Fruit fly (Drosophila melanogaster): ENCODE data around the gene Naa40.
A peak's percentile ranks its signal among the peaks of the same experiment; 100 is the strongest.

The Naa40 gene

dm6 chr3R:29690539-29690852 lies 34.3 kb downstream of the Naa40 start (continued):
- TF ChIP-seq esg (GFP tag; conservative IDR thresholded peaks at IDR 0.05) (0 out of 2 replicates have a peak, but pooled peaks have one; percentile 38), HmgZ (tag; optimal IDR thresholded peaks at IDR 0.05) (no peak), jumu (GFP tag; optimal IDR thresholded peaks at IDR 0.05) (no peak), CG2120 (GFP tag; optimal IDR thresholded peaks at IDR 0.05) (peak; percentile 0), psq (GFP tag; optimal IDR thresholded peaks at IDR 0.05) (no peak), CG2199 (GFP tag; IDR thresholded peaks at IDR 0.05) (no peak), CG7556 (GFP tag; optimal IDR thresholded peaks at IDR 0.05) (peak; percentile 46), Chrac-16 (GFP tag; optimal IDR thresholded peaks at IDR 0.05) (peak; percentile 0), Stat92E (GFP tag; optimal IDR thresholded peaks at IDR 0.05) (no peak), CG30020 (tag; optimal IDR thresholded peaks at IDR 0.05) (no peak), CG3065 (GFP tag; optimal IDR thresholded peaks at IDR 0.05) (no peak), CG2712 (tag; optimal IDR thresholded peaks at IDR 0.05) (peak; percentile 54), CTCF (GFP tag; optimal IDR thresholded peaks at IDR 0.05) (no peak), sd (tag; optimal IDR thresholded peaks at IDR 0.05) (no peak), CG10543 (GFP tag; optimal IDR thresholded peaks at IDR 0.05) (no peak), CG4282 (GFP tag; optimal IDR thresholded peaks at IDR 0.05) (no peak), pum (GFP tag; optimal IDR thresholded peaks at IDR 0.05) (no peak), mirr (GFP tag; optimal IDR thresholded peaks at IDR 0.05) (no peak), ato (GFP tag; IDR thresholded peaks at IDR 0.05; ENCODE audit: partially characterized antibody) (no peak), CG7745 (tag; optimal IDR thresholded peaks at IDR 0.05) (no peak), CG4328 (GFP tag; optimal IDR thresholded peaks at IDR 0.05) (no peak), Hey (tag; optimal IDR thresholded peaks at IDR 0.05) (no peak), tgo (GFP tag; IDR thresholded peaks at IDR 0.05) (peak; percentile 19; the same call in 1 of the 3 replicates), amos (GFP tag; IDR thresholded peaks at IDR 0.05; ENCODE audit: partially characterized antibody) (no peak), MTF-1 (GFP tag; optimal IDR thresholded peaks at IDR 0.05; ENCODE audit: borderline replicate concordance) (no peak), CG18619 (GFP tag; optimal IDR thresholded peaks at IDR 0.05) (no peak), salm (tag; optimal IDR thresholded peaks at IDR 0.05) (no peak), Sin3A (optimal IDR thresholded peaks at IDR 0.05) (no peak), CG13424 (tag; optimal IDR thresholded peaks at IDR 0.05) (peak; percentile 58), Dek (tag; optimal IDR thresholded peaks at IDR 0.05) (peak; percentile 14), dysf (GFP tag; IDR thresholded peaks at IDR 0.05) (peak; percentile 59), B-H1 (GFP tag; IDR thresholded peaks at IDR 0.05) (no peak), lmd (GFP tag; IDR thresholded peaks at IDR 0.05) (peak; percentile 39; the same call in 1 of the 2 replicates), CG6854 (GFP tag; optimal IDR thresholded peaks at IDR 0.05) (no peak), fru (optimal IDR thresholded peaks at IDR 0.05) (no peak), CG12391 (tag; optimal IDR thresholded peaks at IDR 0.05) (peak; percentile 61), Usf (GFP tag; optimal IDR thresholded peaks at IDR 0.05) (no peak), cad (GFP tag; optimal IDR thresholded peaks at IDR 0.05) (no peak), rib (GFP tag; IDR thresholded peaks at IDR 0.05) (no peak), Lhr (GFP tag; optimal IDR thresholded peaks at IDR 0.05) (peak; percentile 2), CG11093 (GFP tag; IDR thresholded peaks at IDR 0.05) (no peak), CG12659 (GFP tag; optimal IDR thresholded peaks at IDR 0.05) (no peak), NFAT (GFP tag; IDR thresholded peaks at IDR 0.05) (no peak), CG4424 (GFP tag; optimal IDR thresholded peaks at IDR 0.05) (peak; percentile 58), ase (GFP tag; IDR thresholded peaks at IDR 0.05) (no peak), CG16779 (GFP tag; IDR thresholded peaks at IDR 0.05) (no peak), Xrp1 (GFP tag; IDR thresholded peaks at IDR 0.05) (peak; percentile 40; the same call in 1 of the 2 replicates), Tbp (GFP tag; optimal IDR thresholded peaks at IDR 0.05) (no peak), vfl (GFP tag; optimal IDR thresholded peaks at IDR 0.05) (no peak), Spps (tag; optimal IDR thresholded peaks at IDR 0.05) (peak; percentile 36), ham (GFP tag; IDR thresholded peaks at IDR 0.05) (no peak), CG15269 (tag; optimal IDR thresholded peaks at IDR 0.05) (peak; percentile 37), Meics (GFP tag; optimal IDR thresholded peaks at IDR 0.05) (no peak)
